Fruit fly (Drosophila melanogaster): Measurements from ENCODE around the gene sd.

Gene sd

DNA sequence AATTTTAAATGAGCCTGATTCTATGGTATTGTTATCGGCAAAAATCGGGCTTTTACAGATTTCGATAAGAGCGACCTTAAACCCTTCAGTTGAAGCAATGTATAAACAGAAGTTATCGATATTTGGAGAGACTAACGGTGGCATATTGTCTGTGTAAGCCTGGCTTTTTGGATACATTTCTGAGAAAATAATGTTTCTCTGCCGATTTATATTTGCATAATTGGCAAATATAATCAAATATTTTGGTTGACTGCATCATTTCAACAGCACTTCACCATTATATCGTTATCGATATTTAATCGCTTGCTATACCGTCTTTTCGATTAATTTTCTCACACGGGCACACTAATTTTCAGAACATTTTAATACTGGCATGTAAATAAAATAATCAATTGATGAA, 65.7 kb downstream of the sd start, which contains the start of gene CG16952 (continued):
- TF ChIP-seq Dll (GFP tag; IDR thresholded peaks at IDR 0.05; ENCODE audit: partially characterized antibody) (peak; percentile 94), Doc3 (GFP tag; IDR thresholded peaks at IDR 0.05; ENCODE audit: partially characterized antibody) (peak; percentile 88), stwl (tag; optimal IDR thresholded peaks at IDR 0.05) (peak; percentile 76), CG32532 (GFP tag; IDR thresholded peaks at IDR 0.05) (no peak), tup (GFP tag; optimal IDR thresholded peaks at IDR 0.05) (no peak), CG33213 (GFP tag; optimal IDR thresholded peaks at IDR 0.05) (peak; percentile 3), Ets97D (GFP tag; optimal IDR thresholded peaks at IDR 0.05) (peak; percentile 51), nerfin-2 (GFP tag; IDR thresholded peaks at IDR 0.05; ENCODE audit: partially characterized antibody) (peak; percentile 95), inv (GFP tag; IDR thresholded peaks at IDR 0.05; ENCODE audit: partially characterized antibody) (peak; percentile 89), HmgD (GFP tag; optimal IDR thresholded peaks at IDR 0.05) (peak; percentile 0), CG2129 (GFP tag; IDR thresholded peaks at IDR 0.05; ENCODE audit: partially characterized antibody) (peak; percentile 80), CG8290 (GFP tag; optimal IDR thresholded peaks at IDR 0.05) (peak; percentile 49), CG8290 (tag; optimal IDR thresholded peaks at IDR 0.05) (no peak), gro (GFP tag; optimal IDR thresholded peaks at IDR 0.05) (no peak), vnd (GFP tag; IDR thresholded peaks at IDR 0.05; ENCODE audit: partially characterized antibody) (peak; percentile 92), pfk (GFP tag; optimal IDR thresholded peaks at IDR 0.05) (no peak), pho (GFP tag; optimal IDR thresholded peaks at IDR 0.05) (peak; percentile 27), CG14710 (tag; optimal IDR thresholded peaks at IDR 0.05) (peak; percentile 57), Dref (GFP tag; IDR thresholded peaks at IDR 0.05) (peak; percentile 69), sisA (GFP tag; IDR thresholded peaks at IDR 0.05) (no peak), sens (GFP tag) (peak; percentile 64), CG12659 (GFP tag; optimal IDR thresholded peaks at IDR 0.05) (peak; percentile 57), CG13624 (GFP tag; optimal IDR thresholded peaks at IDR 0.05) (peak; percentile 18), CG42726 (GFP tag; IDR thresholded peaks at IDR 0.05; ENCODE audit: partially characterized antibody) (peak; percentile 50; the same call in 1 of the 2 replicates), jigr1 (GFP tag; IDR thresholded peaks at IDR 0.05) (no peak), Gug (GFP tag; IDR thresholded peaks at IDR 0.05) (no peak), HmgZ (tag; optimal IDR thresholded peaks at IDR 0.05) (peak; percentile 48), sd (tag; optimal IDR thresholded peaks at IDR 0.05) (peak; percentile 2), CG8359 (GFP tag; optimal IDR thresholded peaks at IDR 0.05; ENCODE audit: borderline replicate concordance) (no peak), CG1603 (tag; optimal IDR thresholded peaks at IDR 0.05) (peak; percentile 58), CG1024 (GFP tag; IDR thresholded peaks at IDR 0.05) (no peak), Hmr (GFP tag; optimal IDR thresholded peaks at IDR 0.05) (peak; percentile 10), CG2120 (GFP tag; optimal IDR thresholded peaks at IDR 0.05) (peak; percentile 12), Dp (GFP tag; optimal IDR thresholded peaks at IDR 0.05) (peak; percentile 56), Sry-δ (GFP tag; optimal IDR thresholded peaks at IDR 0.05) (peak; percentile 83), CoRest (tag; optimal IDR thresholded peaks at IDR 0.05) (peak; percentile 53), tna (GFP tag; IDR thresholded peaks at IDR 0.05; ENCODE audit: partially characterized antibody) (peak; percentile 93), CG13287 (GFP tag; IDR thresholded peaks at IDR 0.05; ENCODE audit: partially characterized antibody) (peak; percentile 91), sna (GFP tag; IDR thresholded peaks at IDR 0.05; ENCODE audit: partially characterized antibody) (peak; percentile 91), CG9932 (GFP tag; IDR thresholded peaks at IDR 0.05) (peak; percentile 40; the same call in 1 of the 2 replicates), CG12769 (tag; optimal IDR thresholded peaks at IDR 0.05) (no peak), CG8478 (optimal IDR thresholded peaks at IDR 0.05) (no peak), az2 (GFP tag; optimal IDR thresholded peaks at IDR 0.05) (no peak), CG7928 (GFP tag; optimal IDR thresholded peaks at IDR 0.05) (no peak), crp (GFP tag; optimal IDR thresholded peaks at IDR 0.05) (peak in 1 of 2 experiments; percentile 41), CG13775 (GFP tag; optimal IDR thresholded peaks at IDR 0.05) (peak; percentile 11), gem (tag; optimal IDR thresholded peaks at IDR 0.05) (peak; percentile 9), CG34224 (GFP tag; IDR thresholded peaks at IDR 0.05; ENCODE audit: partially characterized antibody) (peak; percentile 85), CG15514 (GFP tag; optimal IDR thresholded peaks at IDR 0.05) (peak; percentile 53), cad (GFP tag; optimal IDR thresholded peaks at IDR 0.05) (no peak)
